Fruit fly (Drosophila melanogaster): Measurements from ENCODE around the gene CG13045.

Gene CG13045

dm6 chr3L:16338703-16339102, 48.0 kb upstream of the CG13045 start, which contains the start of gene CG4998:
Gene CG4998 (plus strand): TSS chr3L:16339003.
- TF ChIP-seq Blimp-1 (GFP tag; optimal IDR thresholded peaks at IDR 0.05): peak; percentile 8
- TF ChIP-seq fd64A (GFP tag; optimal IDR thresholded peaks at IDR 0.05): no peak
- TF ChIP-seq pan (optimal IDR thresholded peaks at IDR 0.05): no peak
- TF ChIP-seq pan (GFP tag; optimal IDR thresholded peaks at IDR 0.05 in 1 of 2, IDR thresholded peaks at IDR 0.05 in 1 of 2): peak in 1 of 2 experiments; percentile 14
- no peak for TF ChIP-seq CG14441 (GFP tag; IDR thresholded peaks at IDR 0.05)
- no peak for TF ChIP-seq fd96Cb (tag; optimal IDR thresholded peaks at IDR 0.05)
- peak; percentile 8 for TF ChIP-seq CG12769 (tag; optimal IDR thresholded peaks at IDR 0.05)

DNA sequence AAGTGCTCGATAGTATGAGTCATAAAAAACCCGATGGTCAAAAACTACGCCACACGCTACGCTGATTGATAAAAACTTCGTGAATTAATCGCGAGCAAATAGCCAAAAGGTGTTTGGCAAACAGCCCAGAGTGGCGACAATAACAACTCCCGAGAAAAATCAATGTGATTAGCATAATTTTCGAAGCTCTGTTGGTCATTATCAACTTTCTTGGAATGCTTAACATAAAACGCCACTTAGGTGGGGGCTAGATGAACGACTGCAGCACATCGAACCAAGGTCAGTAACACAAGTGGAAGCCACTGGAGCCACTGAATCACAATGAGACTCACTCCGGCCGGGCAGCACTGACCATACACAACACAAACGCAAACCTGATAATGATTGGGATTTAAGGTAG, 47.0 kb upstream of the CG13045 start:
- TF ChIP-seq Ets65A (GFP tag) (peak; percentile 2), prd (optimal IDR thresholded peaks at IDR 0.05) (no peak), prd (GFP tag; IDR thresholded peaks at IDR 0.05) (no peak), oc (tag; optimal IDR thresholded peaks at IDR 0.05) (peak; percentile 47), Deaf1 (tag; optimal IDR thresholded peaks at IDR 0.05) (no peak), D19B (GFP tag; optimal IDR thresholded peaks at IDR 0.05) (no peak), Awh (GFP tag; IDR thresholded peaks at IDR 0.05) (peak; percentile 47), Sox102F (GFP tag; optimal IDR thresholded peaks at IDR 0.05) (no peak), CG3163 (GFP tag; optimal IDR thresholded peaks at IDR 0.05) (no peak), mirr (GFP tag; optimal IDR thresholded peaks at IDR 0.05) (no peak), CG32532 (GFP tag; IDR thresholded peaks at IDR 0.05) (0 out of 2 replicates have a peak, but pooled peaks have one; percentile 10), onecut (GFP tag; IDR thresholded peaks at IDR 0.05) (peak; percentile 61), CG2129 (GFP tag; IDR thresholded peaks at IDR 0.05; ENCODE audit: partially characterized antibody) (no peak), CG10431 (GFP tag; optimal IDR thresholded peaks at IDR 0.05) (no peak), pros (GFP tag; optimal IDR thresholded peaks at IDR 0.05) (peak; percentile 62), CG31388 (GFP tag; optimal IDR thresholded peaks at IDR 0.05) (no peak), ham (GFP tag; IDR thresholded peaks at IDR 0.05) (no peak), CG43689 (GFP tag; IDR thresholded peaks at IDR 0.05) (0 out of 2 replicates have a peak, but pooled peaks have one; percentile 10), Med (GFP tag) (peak; percentile 20), Blimp-1 (GFP tag; optimal IDR thresholded peaks at IDR 0.05) (peak; percentile 63), CG12769 (tag; optimal IDR thresholded peaks at IDR 0.05) (peak; percentile 68), CG6175 (GFP tag; IDR thresholded peaks at IDR 0.05) (0 out of 3 replicates have a peak, but pooled peaks have one; percentile 25), chinmo (GFP tag; IDR thresholded peaks at IDR 0.05; ENCODE audit: partially characterized antibody) (peak; percentile 71; the same call in 1 of the 4 replicates), CG11398 (GFP tag; optimal IDR thresholded peaks at IDR 0.05) (no peak), vvl (GFP tag; IDR thresholded peaks at IDR 0.05) (peak; percentile 83), Dip3 (GFP tag; optimal IDR thresholded peaks at IDR 0.05) (no peak), ftz-f1 (GFP tag; optimal IDR thresholded peaks at IDR 0.05) (peak; percentile 48), sd (tag; optimal IDR thresholded peaks at IDR 0.05) (peak; percentile 66)

- peak; percentile 24; the same call in 1 of the 2 replicates for TF ChIP-seq vvl (GFP tag; IDR thresholded peaks at IDR 0.05)
- peak; percentile 75 for TF ChIP-seq Med (GFP tag)
- peak; percentile 46 for TF ChIP-seq CG12769 (tag; optimal IDR thresholded peaks at IDR 0.05)
- peak in 1 of 3 experiments; percentile 53 for TF ChIP-seq lola (GFP tag; optimal IDR thresholded peaks at IDR 0.05)
- TF ChIP-seq CG12744 (GFP tag; optimal IDR thresholded peaks at IDR 0.05): no peak
- peak in 1 of 2 experiments; percentile 65 for TF ChIP-seq Pdp1 (GFP tag; optimal IDR thresholded peaks at IDR 0.05)
- 0 out of 3 replicates have a peak, but pooled peaks have one; percentile 13 for TF ChIP-seq zen2 (GFP tag; IDR thresholded peaks at IDR 0.05; ENCODE audit: partially characterized antibody)
- TF ChIP-seq ci (GFP tag; IDR thresholded peaks at IDR 0.05): peak; percentile 58; the same call in 1 of the 3 replicates
- TF ChIP-seq E2f2 (GFP tag; IDR thresholded peaks at IDR 0.05): peak; percentile 9; the same call in 1 of the 2 replicates
- peak; percentile 35; the same call in 1 of the 2 replicates for TF ChIP-seq CG17612 (GFP tag; IDR thresholded peaks at IDR 0.05)
- TF ChIP-seq CG15514 (GFP tag; optimal IDR thresholded peaks at IDR 0.05): peak; percentile 96
- peak; percentile 45; the same call in 1 of the 2 replicates for TF ChIP-seq CG13287 (GFP tag; IDR thresholded peaks at IDR 0.05; ENCODE audit: partially characterized antibody)
- peak; percentile 44 for TF ChIP-seq ftz-f1 (GFP tag; optimal IDR thresholded peaks at IDR 0.05)
- peak; percentile 38; the same call in 1 of the 2 replicates for TF ChIP-seq bbx (GFP tag; IDR thresholded peaks at IDR 0.05; ENCODE audit: partially characterized antibody)
- TF ChIP-seq HLH3B (GFP tag; IDR thresholded peaks at IDR 0.05): no peak
- TF ChIP-seq cato (GFP tag; optimal IDR thresholded peaks at IDR 0.05; ENCODE audit: borderline replicate concordance): no peak
- TF ChIP-seq CrebB (tag; optimal IDR thresholded peaks at IDR 0.05): no peak
- TF ChIP-seq Bgb (GFP tag; IDR thresholded peaks at IDR 0.05; ENCODE audit: partially characterized antibody): peak; percentile 18; the same call in 1 of the 2 replicates
Observed at dm6 chr3L:16334876-16335275, 44.1 kb upstream of the CG13045 start.

Data from whole organism, embryonic.